Worm (Caenorhabditis elegans): ENCODE results near the gene K05F1.10.

Gene K05F1.10

DNA sequence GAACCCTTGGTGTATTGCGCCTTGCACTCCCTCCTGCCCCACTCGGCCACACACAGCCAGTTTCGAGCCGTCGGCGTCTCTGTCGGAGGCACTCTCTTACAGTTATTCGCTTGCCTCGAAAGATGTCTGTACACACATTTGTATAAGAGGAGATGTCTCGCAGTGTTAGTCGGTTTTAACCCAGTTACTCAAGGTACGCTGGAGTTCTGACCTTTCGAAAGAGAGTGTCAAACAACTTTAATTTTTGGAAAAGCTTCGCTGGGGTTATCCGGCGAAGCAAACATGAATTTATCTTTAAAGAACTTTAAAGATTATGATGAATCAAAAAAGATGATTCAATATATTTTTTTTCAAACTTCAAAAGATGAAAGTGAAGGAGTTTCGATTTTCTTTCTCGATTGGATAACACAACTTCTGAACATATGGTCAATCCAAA is 39.4 kb upstream of the K05F1.10 start (continued):
- TF ChIP-seq sup-37 (GFP tag; optimal IDR thresholded peaks at IDR 0.05) (peak; percentile 99), xbp-1 (tag; optimal IDR thresholded peaks at IDR 0.05) (peak; percentile 99), efl-1 (optimal IDR thresholded peaks at IDR 0.05) (peak; percentile 92), efl-1 (GFP tag; optimal IDR thresholded peaks at IDR 0.05 in 1 of 2) (peak; percentile 77 to 98), ces-1 (GFP tag; optimal IDR thresholded peaks at IDR 0.05) (peak; percentile 98), F16B12.6 (tag; optimal IDR thresholded peaks at IDR 0.05) (peak; percentile 75), unc-30 (tag; optimal IDR thresholded peaks at IDR 0.05) (peak; percentile 82), elt-3 (tag; optimal IDR thresholded peaks at IDR 0.05) (peak in 5 of 6 experiments; percentile 91 to 99 (median 95)), lin-39 (tag; optimal IDR thresholded peaks at IDR 0.05) (peak; percentile 99), nhr-11 (tag; optimal IDR thresholded peaks at IDR 0.05) (peak; percentile 98), lin-35 (GFP tag; optimal IDR thresholded peaks at IDR 0.05) (peak; percentile 89 to 95), unc-62 (GFP tag; optimal IDR thresholded peaks at IDR 0.05) (no peak), dsc-1 (tag; optimal IDR thresholded peaks at IDR 0.05) (peak; percentile 100), hlh-17 (GFP tag; optimal IDR thresholded peaks at IDR 0.05; ENCODE audit: borderline replicate concordance) (peak; percentile 49), unc-98 (GFP tag; IDR thresholded peaks at IDR 0.05) (peak; percentile 94), fkh-10 (GFP tag; optimal IDR thresholded peaks at IDR 0.05) (peak; percentile 99), nhr-84 (tag; optimal IDR thresholded peaks at IDR 0.05) (peak; percentile 85), nhr-19 (GFP tag; conservative IDR thresholded peaks at IDR 0.05) (peak; percentile 99), vab-15 (tag; optimal IDR thresholded peaks at IDR 0.05) (peak; percentile 93), mab-9 (GFP tag; IDR thresholded peaks at IDR 0.05) (peak; percentile 99), irx-1 (tag; optimal IDR thresholded peaks at IDR 0.05) (peak; percentile 100), nhr-71 (tag; optimal IDR thresholded peaks at IDR 0.05) (peak; percentile 100), lsy-2 (tag; optimal IDR thresholded peaks at IDR 0.05) (peak; percentile 96 to 97), nhr-28 (tag; optimal IDR thresholded peaks at IDR 0.05) (peak; percentile 77), nhr-47 (tag; optimal IDR thresholded peaks at IDR 0.05) (peak; percentile 100), pqm-1 (tag; optimal IDR thresholded peaks at IDR 0.05) (peak; percentile 76), lin-13 (GFP tag; optimal IDR thresholded peaks at IDR 0.05) (peak; percentile 97), pax-3 (tag; optimal IDR thresholded peaks at IDR 0.05) (peak; percentile 99), mef-2 (tag; optimal IDR thresholded peaks at IDR 0.05) (peak; percentile 93), dpl-1 (GFP tag; optimal IDR thresholded peaks at IDR 0.05) (peak; percentile 82 to 84 (median 82)), mep-1 (tag; optimal IDR thresholded peaks at IDR 0.05) (peak; percentile 99), skn-1 (tag; optimal IDR thresholded peaks at IDR 0.05) (peak; percentile 91), unc-86 (tag; optimal IDR thresholded peaks at IDR 0.05) (peak; percentile 99)

DNA sequence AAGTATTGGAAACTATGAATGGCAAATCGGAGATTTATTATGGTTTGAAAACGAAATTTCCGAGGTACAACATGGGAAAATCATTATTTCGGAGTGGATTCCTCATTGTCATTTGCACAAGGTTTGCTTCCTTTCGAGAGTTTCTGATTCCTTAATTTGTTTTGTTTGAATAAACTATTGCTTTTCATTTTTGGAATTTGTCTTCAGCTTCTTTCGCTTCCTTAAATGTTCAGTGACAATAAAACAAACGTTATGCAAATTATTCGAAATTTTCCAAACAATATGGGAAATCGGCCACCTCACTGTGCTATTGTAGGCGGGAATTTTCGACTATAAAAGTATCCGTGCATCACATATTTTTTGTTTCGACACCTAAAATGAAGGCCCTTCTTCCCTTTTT is 36.6 kb upstream of the K05F1.10 start, which contains the start of gene nep-25:
Gene nep-25, plus strand, starts transcription at position 375 of the 400 bp plus-strand sequence.
- TF ChIP-seq nhr-84 (tag; optimal IDR thresholded peaks at IDR 0.05) (no peak), egl-27 (tag; optimal IDR thresholded peaks at IDR 0.05) (no peak), sup-37 (GFP tag; optimal IDR thresholded peaks at IDR 0.05) (no peak), fkh-8 (tag; optimal IDR thresholded peaks at IDR 0.05) (no peak), aly-2 (tag; optimal IDR thresholded peaks at IDR 0.05) (no peak), aha-1 (tag; optimal IDR thresholded peaks at IDR 0.05) (no peak), isw-1 (GFP tag; IDR thresholded peaks at IDR 0.05) (no peak), ceh-88 (GFP tag; IDR thresholded peaks at IDR 0.05) (no peak), Y116A8C.19 (tag; optimal IDR thresholded peaks at IDR 0.05; ENCODE audit: borderline replicate concordance) (no peak), lin-14 (GFP tag; optimal IDR thresholded peaks at IDR 0.05) (no peak)

DNA sequence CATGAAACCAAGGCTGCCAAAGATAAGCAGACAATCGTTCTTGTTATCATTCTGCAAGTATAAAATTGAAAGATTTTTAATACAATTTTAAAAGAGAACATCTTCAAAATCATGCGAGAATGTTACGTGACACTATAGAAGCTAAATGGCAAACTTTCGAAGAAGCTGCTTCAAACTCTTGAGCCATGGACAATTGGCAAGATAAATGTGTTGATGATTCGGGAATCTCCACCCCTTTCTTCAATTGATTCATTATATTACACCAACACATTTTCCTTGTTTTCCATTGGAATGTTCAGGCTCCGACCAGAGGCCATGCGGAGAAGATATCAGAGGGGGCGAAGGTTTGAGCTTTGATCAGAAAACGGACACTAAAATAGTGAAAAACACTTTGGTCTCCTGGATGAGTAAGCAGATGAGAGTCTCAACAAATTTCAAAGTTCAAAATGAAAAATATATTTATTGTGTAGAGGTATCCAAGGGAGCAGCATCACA is 35.8 kb upstream of the K05F1.10 start, which contains the start of gene lec-5:
Gene lec-5, minus strand, starts transcription at position 51 of the 495 bp plus-strand sequence.
- TF ChIP-seq mep-1 (tag; optimal IDR thresholded peaks at IDR 0.05) (peak; percentile 2), skn-1 (tag; optimal IDR thresholded peaks at IDR 0.05) (no peak), lin-14 (GFP tag; optimal IDR thresholded peaks at IDR 0.05) (peak; percentile 72), zip-4 (GFP tag; optimal IDR thresholded peaks at IDR 0.05) (no peak), lsy-2 (tag; optimal IDR thresholded peaks at IDR 0.05) (peak in 1 of 2 experiments; percentile 47), nhr-71 (tag; optimal IDR thresholded peaks at IDR 0.05) (peak; percentile 60), aly-2 (tag; optimal IDR thresholded peaks at IDR 0.05) (no peak), blmp-1 (tag; optimal IDR thresholded peaks at IDR 0.05) (no peak), nhr-90 (tag; optimal IDR thresholded peaks at IDR 0.05; ENCODE audit: poor library complexity) (no peak), pag-3 (tag; optimal IDR thresholded peaks at IDR 0.05; ENCODE audit: borderline replicate concordance, insufficient read depth) (peak; percentile 79), rnt-1 (tag; optimal IDR thresholded peaks at IDR 0.05) (peak; percentile 56), jun-1 (tag; optimal IDR thresholded peaks at IDR 0.05) (no peak), ama-1 (optimal IDR thresholded peaks at IDR 0.05) (no peak), nhr-20 (tag; optimal IDR thresholded peaks at IDR 0.05) (peak; percentile 23), nhr-19 (GFP tag; conservative IDR thresholded peaks at IDR 0.05) (peak; percentile 38), unc-130 (tag; optimal IDR thresholded peaks at IDR 0.05) (peak; percentile 63)

All from whole organism, L1 larva.